Worm (Caenorhabditis elegans): ENCODE results near the gene hpo-39.

DNA sequence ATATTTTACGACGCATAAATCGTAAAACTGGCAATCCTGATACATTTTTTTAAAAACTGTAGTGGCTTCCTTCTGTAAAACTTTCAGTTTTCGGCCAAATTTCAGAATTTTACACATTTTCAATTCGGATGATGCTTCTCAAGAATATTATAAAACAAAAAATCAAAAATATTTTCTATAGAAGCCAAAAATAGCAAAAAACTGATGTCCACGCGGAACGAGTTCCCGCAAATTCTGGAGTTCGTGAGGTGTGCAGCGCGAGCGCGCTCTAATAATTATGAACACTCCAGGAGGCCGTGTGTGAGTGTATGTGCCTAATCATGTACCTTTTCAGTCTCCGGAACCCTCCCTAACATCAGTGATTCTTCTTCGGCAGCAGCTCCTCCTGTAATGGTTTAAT is 43.5 kb upstream of the hpo-39 start, which contains the start of gene sumv-2:
- no peak for TF ChIP-seq B0310.2 (tag; optimal IDR thresholded peaks at IDR 0.05)
- TF ChIP-seq ama-1 (optimal IDR thresholded peaks at IDR 0.05), result no peak
- no peak for TF ChIP-seq ceh-36 (tag; optimal IDR thresholded peaks at IDR 0.05)
- no peak for TF ChIP-seq tbx-37 (GFP tag; conservative IDR thresholded peaks at IDR 0.05)
- TF ChIP-seq pes-1 (GFP tag; IDR thresholded peaks at IDR 0.05), result no peak
- no peak for TF ChIP-seq tbx-11 (GFP tag; IDR thresholded peaks at IDR 0.05)
- no peak for TF ChIP-seq ceh-13 (GFP tag; optimal IDR thresholded peaks at IDR 0.05)
- no peak for TF ChIP-seq hmbx-1 (tag; optimal IDR thresholded peaks at IDR 0.05)
- TF ChIP-seq flt-1 (GFP tag; IDR thresholded peaks at IDR 0.05), result no peak
- no peak for TF ChIP-seq hmg-4 (GFP tag; optimal IDR thresholded peaks at IDR 0.05)
- no peak for TF ChIP-seq tra-4 (tag; optimal IDR thresholded peaks at IDR 0.05)
- no peak for TF ChIP-seq aly-1 (tag; optimal IDR thresholded peaks at IDR 0.05)
- no peak for TF ChIP-seq sea-1 (GFP tag; conservative IDR thresholded peaks at IDR 0.05)
